Worm (Caenorhabditis elegans): Measurements from ENCODE around the gene nstp-5.

DNA sequence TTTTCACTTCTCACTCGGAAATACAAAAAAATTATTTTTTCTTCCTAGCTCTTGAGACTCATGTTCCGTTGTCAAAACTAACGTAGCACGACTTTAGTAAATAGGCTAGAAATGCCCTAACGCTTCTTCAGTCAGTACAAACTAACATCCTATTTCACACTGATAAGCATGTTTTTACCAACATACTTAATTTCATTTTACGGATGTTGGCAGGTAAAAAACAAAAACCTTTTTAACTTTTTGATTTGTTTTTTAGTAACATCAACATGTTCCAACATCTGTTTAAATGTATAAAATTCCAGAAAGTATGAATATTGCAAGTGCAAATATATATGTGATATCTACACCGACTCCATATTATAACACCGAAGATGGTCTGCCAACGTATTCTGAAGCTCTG, 44.9 kb downstream of the nstp-5 start, which contains the start of gene K08D8.10:
- TF ChIP-seq dao-5 (tag; optimal IDR thresholded peaks at IDR 0.05): no peak
- TF ChIP-seq him-1 (tag; optimal IDR thresholded peaks at IDR 0.05): no peak
- no peak for TF ChIP-seq W03F9.2 (tag; optimal IDR thresholded peaks at IDR 0.05)
